Fruit fly (Drosophila melanogaster): ENCODE results near the gene Dbct.

The Dbct gene

dm6 chrX:15076038-15076575 is 9.8 kb upstream of the Dbct start, which contains the start of gene Lsd-2 (continued):
- TF ChIP-seq peb (GFP tag; IDR thresholded peaks at IDR 0.05), result no peak
- TF ChIP-seq trh (GFP tag; optimal IDR thresholded peaks at IDR 0.05), result no peak
- no peak for TF ChIP-seq CG32767 (GFP tag; IDR thresholded peaks at IDR 0.05)
- no peak for TF ChIP-seq CG8924 (tag; optimal IDR thresholded peaks at IDR 0.05)
- no peak for TF ChIP-seq CG10462 (GFP tag; optimal IDR thresholded peaks at IDR 0.05)
- no peak for TF ChIP-seq Hand (GFP tag; optimal IDR thresholded peaks at IDR 0.05)
- no peak for TF ChIP-seq CG8290 (GFP tag; optimal IDR thresholded peaks at IDR 0.05)
- TF ChIP-seq CG8290 (tag; optimal IDR thresholded peaks at IDR 0.05), result peak in 1 of 2 experiments; percentile 77
- TF ChIP-seq Scr (GFP tag; IDR thresholded peaks at IDR 0.05; ENCODE audit: partially characterized antibody), result no peak
- no peak for TF ChIP-seq CG1602 (GFP tag; optimal IDR thresholded peaks at IDR 0.05)
- TF ChIP-seq CG16815 (GFP tag; optimal IDR thresholded peaks at IDR 0.05), result no peak
- TF ChIP-seq CG14667 (GFP tag; IDR thresholded peaks at IDR 0.05), result no peak
- no peak for TF ChIP-seq CG4404 (GFP tag; IDR thresholded peaks at IDR 0.05)
- peak; percentile 44; the same call in 1 of the 2 replicates for TF ChIP-seq Drgx (GFP tag; IDR thresholded peaks at IDR 0.05)
- TF ChIP-seq CG8281 (tag; optimal IDR thresholded peaks at IDR 0.05), result no peak
- no peak for TF ChIP-seq bowl (GFP tag; IDR thresholded peaks at IDR 0.05)
- no peak for TF ChIP-seq CG12299 (tag; optimal IDR thresholded peaks at IDR 0.05)
- TF ChIP-seq ash1 (GFP tag; optimal IDR thresholded peaks at IDR 0.05), result no peak
- TF ChIP-seq CG9215 (GFP tag; IDR thresholded peaks at IDR 0.05), result peak; percentile 80
- no peak for TF ChIP-seq CG11696 (GFP tag; IDR thresholded peaks at IDR 0.05)
- TF ChIP-seq gem (tag; optimal IDR thresholded peaks at IDR 0.05), result peak; percentile 38
- TF ChIP-seq ttk (GFP tag; IDR thresholded peaks at IDR 0.05), result no peak
- no peak for TF ChIP-seq tna (GFP tag; IDR thresholded peaks at IDR 0.05; ENCODE audit: partially characterized antibody)
- no peak for TF ChIP-seq Bteb2 (GFP tag; optimal IDR thresholded peaks at IDR 0.05)
- TF ChIP-seq gcm2 (GFP tag; optimal IDR thresholded peaks at IDR 0.05), result no peak
- TF ChIP-seq pnt (GFP tag; optimal IDR thresholded peaks at IDR 0.05), result no peak
- TF ChIP-seq CG17829 (tag; optimal IDR thresholded peaks at IDR 0.05), result no peak
- peak in 1 of 2 experiments; percentile 44 for TF ChIP-seq Pdp1 (GFP tag; optimal IDR thresholded peaks at IDR 0.05)
- TF ChIP-seq CG4282 (GFP tag; optimal IDR thresholded peaks at IDR 0.05), result no peak
- peak; percentile 63 for TF ChIP-seq lab (GFP tag; optimal IDR thresholded peaks at IDR 0.05)
- TF ChIP-seq Camta (GFP tag; optimal IDR thresholded peaks at IDR 0.05), result no peak
- no peak for TF ChIP-seq chn (GFP tag; optimal IDR thresholded peaks at IDR 0.05)
- no peak; the same call in 1 of the 2 replicates for TF ChIP-seq CG1024 (GFP tag; IDR thresholded peaks at IDR 0.05)
- peak; percentile 35; the same call in 1 of the 2 replicates for TF ChIP-seq CG32532 (GFP tag; IDR thresholded peaks at IDR 0.05)
- no peak for TF ChIP-seq Taf1 (GFP tag; IDR thresholded peaks at IDR 0.05)
- TF ChIP-seq zf30C (GFP tag; optimal IDR thresholded peaks at IDR 0.05), result no peak
- TF ChIP-seq ab (GFP tag; optimal IDR thresholded peaks at IDR 0.05), result no peak
- peak; percentile 10 to 24 for TF ChIP-seq dpn (GFP tag; optimal IDR thresholded peaks at IDR 0.05)
- TF ChIP-seq MESR4 (GFP tag; optimal IDR thresholded peaks at IDR 0.05), result peak; percentile 5
- no peak for TF ChIP-seq NK7.1 (GFP tag; optimal IDR thresholded peaks at IDR 0.05)
- TF ChIP-seq Optix (GFP tag; IDR thresholded peaks at IDR 0.05), result no peak
- no peak for TF ChIP-seq Mrtf (GFP tag; IDR thresholded peaks at IDR 0.05)
- no peak for TF ChIP-seq schlank (tag; optimal IDR thresholded peaks at IDR 0.05)
- TF ChIP-seq sna (GFP tag; IDR thresholded peaks at IDR 0.05; ENCODE audit: partially characterized antibody), result no peak
- TF ChIP-seq CG12236 (GFP tag; optimal IDR thresholded peaks at IDR 0.05), result no peak
- peak; percentile 49 for TF ChIP-seq Nf-YC (tag; optimal IDR thresholded peaks at IDR 0.05)
- TF ChIP-seq bbx (GFP tag; IDR thresholded peaks at IDR 0.05; ENCODE audit: partially characterized antibody), result peak; percentile 60; the same call in 1 of the 2 replicates
- TF ChIP-seq CG1529 (GFP tag; optimal IDR thresholded peaks at IDR 0.05), result no peak
- no peak for TF ChIP-seq maf-S (GFP tag; optimal IDR thresholded peaks at IDR 0.05)
- peak; percentile 22 for TF ChIP-seq CG1792 (GFP tag; optimal IDR thresholded peaks at IDR 0.05)
- peak; percentile 24 for TF ChIP-seq CG18619 (GFP tag; optimal IDR thresholded peaks at IDR 0.05)
- no peak; the same call in 1 of the 2 replicates for TF ChIP-seq lmd (GFP tag; IDR thresholded peaks at IDR 0.05)

Data from whole organism, embryonic.